Worm (Caenorhabditis elegans): ENCODE results near the gene C01G12.7.

- TF ChIP-seq B0310.2 (tag; optimal IDR thresholded peaks at IDR 0.05) (no peak), pes-1 (GFP tag; IDR thresholded peaks at IDR 0.05) (no peak), F13C5.2 (tag; optimal IDR thresholded peaks at IDR 0.05) (no peak)
Measured at ce11 chrII:14619806-14620205, 28.1 kb upstream of the C01G12.7 start.

Measured in whole organism, early embryonic.